Worm (Caenorhabditis elegans) whole organism, L4 larva: Measurements from ENCODE around the gene F11A5.5.
A peak's percentile ranks its signal among the peaks of the same experiment; 100 is the strongest.

Experiments used
- F26F4.8 ChIP-seq: fragments of 200-800 bp; sonication (Bioruptor generic); conservative IDR thresholded peaks from 2 replicates; pipeline ENCODE4 v1.3.6; 2022; ENCODE audit warnings: missing genetic modification characterization, missing compliant biosample characterization
- F44E2.7 ChIP-seq: fragments of 200-800 bp; sonication (Bioruptor generic); IDR thresholded peaks from 2 replicates; pipeline ENCODE4 v2.1.2; 2022; ENCODE audit warnings: missing genetic modification characterization, missing compliant biosample characterization
- F49E8.2 ChIP-seq: sonication (generic microtip); optimal IDR thresholded peaks from 2 replicates; lab custom pipeline; 2016; ENCODE audit warnings: missing compliant biosample characterization, mild to moderate bottlenecking, missing genetic modification characterization, borderline replicate concordance
- T20F7.1 ChIP-seq: fragments of 200-800 bp; sonication (Bioruptor generic); optimal IDR thresholded peaks from 2 replicates; lab custom pipeline; 2018; ENCODE audit warnings: mild to moderate bottlenecking, missing genetic modification characterization, missing compliant biosample characterization
- Y75B8A.6 ChIP-seq: fragments of 200-800 bp; sonication (Bioruptor generic); IDR thresholded peaks from 2 replicates; pipeline ENCODE4 v1.3.6; 2022; ENCODE audit warnings: missing genetic modification reagents, missing genetic modification characterization, missing compliant biosample characterization
- aha-1 ChIP-seq: fragments of 150-350 bp; peaks from one replicate; lab custom pipeline; 2014; ENCODE audit warnings: missing biosample characterization, missing genetic modification characterization
- arid-1 ChIP-seq: fragments of 200-800 bp; sonication (Bioruptor generic); conservative IDR thresholded peaks from 2 replicates; pipeline ENCODE4 v1.3.6; 2022; ENCODE audit warnings: missing genetic modification reagents, missing genetic modification characterization, missing compliant biosample characterization
- ceh-28 ChIP-seq: fragments of 150-350 bp; optimal IDR thresholded peaks from 2 replicates; lab custom pipeline; 2014; ENCODE audit warnings: missing biosample characterization, missing genetic modification reagents, missing genetic modification characterization
- ceh-32 ChIP-seq: sonication (generic microtip); optimal IDR thresholded peaks from 2 replicates; lab custom pipeline; 2016; ENCODE audit warnings: mild to moderate bottlenecking, missing genetic modification characterization, missing compliant biosample characterization; ENCODE audit not compliant: poor library complexity
- daf-16 ChIP-seq, 3 experiments: sonication (generic microtip); optimal IDR thresholded peaks; 2 replicates each; lab custom pipeline; 2016 to 2017; ENCODE audit warnings: missing genetic modification characterization in 3 of 3, missing genetic modification reagents in 3 of 3, mild to moderate bottlenecking in 2 of 3, missing compliant biosample characterization in 2 of 3, missing biosample characterization in 1 of 3, moderate library complexity in 1 of 3
- dmd-8 ChIP-seq: fragments of 200-800 bp; sonication (Bioruptor generic); IDR thresholded peaks from 2 replicates; pipeline ENCODE4 v1.3.6; 2022; ENCODE audit warnings: missing genetic modification characterization, missing compliant biosample characterization
- duxl-1 ChIP-seq: sonication (generic microtip); optimal IDR thresholded peaks from 2 replicates; lab custom pipeline; 2016; ENCODE audit warnings: mild to moderate bottlenecking, missing genetic modification characterization, moderate library complexity, missing compliant biosample characterization; ENCODE audit not compliant: poor library complexity
- egl-27 ChIP-seq: sonication (generic microtip); optimal IDR thresholded peaks from 3 replicates; lab custom pipeline; 2017; ENCODE audit warnings: missing biosample characterization, missing genetic modification reagents, missing genetic modification characterization
- fos-1 ChIP-seq: fragments of 150-350 bp; optimal IDR thresholded peaks from 2 replicates; lab custom pipeline; 2014; ENCODE audit warnings: missing biosample characterization, missing genetic modification characterization
- hlh-11 ChIP-seq: fragments of 200-800 bp; sonication (Bioruptor generic); optimal IDR thresholded peaks from 2 replicates; lab custom pipeline; 2018; ENCODE audit warnings: mild to moderate bottlenecking, missing genetic modification characterization, missing compliant biosample characterization
- lin-38 ChIP-seq: fragments of 200-800 bp; sonication (Bioruptor generic); IDR thresholded peaks from 2 replicates; pipeline ENCODE4 v1.3.6; 2022; ENCODE audit warnings: missing genetic modification reagents, missing genetic modification characterization, missing compliant biosample characterization
- madf-9 ChIP-seq: fragments of 200-800 bp; sonication (Bioruptor generic); conservative IDR thresholded peaks from 2 replicates; pipeline ENCODE4 v1.3.6; 2022; ENCODE audit warnings: missing genetic modification reagents, missing genetic modification characterization, missing compliant biosample characterization
- mdt-29 ChIP-seq: fragments of 200-800 bp; sonication (Bioruptor generic); IDR thresholded peaks from 2 replicates; pipeline ENCODE4 v1.3.6; 2022; ENCODE audit warnings: missing genetic modification reagents, missing genetic modification characterization, missing compliant biosample characterization
- nhr-102 ChIP-seq: sonication (generic microtip); optimal IDR thresholded peaks from 2 replicates; lab custom pipeline; 2016; ENCODE audit warnings: mild to moderate bottlenecking, missing genetic modification characterization, moderate library complexity, missing compliant biosample characterization
- nhr-28 ChIP-seq: fragments of 150-350 bp; optimal IDR thresholded peaks from 2 replicates; lab custom pipeline; 2014; ENCODE audit warnings: missing biosample characterization, missing genetic modification characterization
- nhr-76 ChIP-seq: fragments of 150-350 bp; optimal IDR thresholded peaks from 2 replicates; lab custom pipeline; 2014; ENCODE audit warnings: missing biosample characterization, missing genetic modification characterization
- nhr-77 ChIP-seq: fragments of 150-350 bp; optimal IDR thresholded peaks from 2 replicates; lab custom pipeline; 2014; ENCODE audit warnings: missing biosample characterization, missing genetic modification characterization
- pha-4 ChIP-seq, 2 experiments: fragments of 150-350 bp in 1 of 2; fragments of 200-800 bp in 1 of 2; sonication (Bioruptor generic) in 1 of 2; IDR thresholded peaks in 1 of 2; optimal IDR thresholded peaks in 1 of 2; 2 replicates each; pipeline versions ENCODE4 v1.3.6 to Lab custom; 2014 to 2022; ENCODE audit warnings: missing genetic modification characterization in 2 of 2, missing genetic modification reagents in 2 of 2, missing biosample characterization in 1 of 2, missing compliant biosample characterization in 1 of 2
- pqm-1 ChIP-seq: sonication (generic microtip); optimal IDR thresholded peaks from 2 replicates; lab custom pipeline; 2017; ENCODE audit warnings: missing biosample characterization, missing genetic modification characterization
- rbr-2 ChIP-seq: sonication (generic microtip); optimal IDR thresholded peaks from 2 replicates; lab custom pipeline; 2016; ENCODE audit warnings: missing genotype, missing genetic modification characterization, missing compliant biosample characterization
- skn-1 ChIP-seq: fragments of 150-350 bp; optimal IDR thresholded peaks from 2 replicates; lab custom pipeline; 2014; ENCODE audit warnings: missing biosample characterization, missing genetic modification characterization
- snpc-4 ChIP-seq: fragments of 150-350 bp; optimal IDR thresholded peaks from 2 replicates; lab custom pipeline; 2014; ENCODE audit warnings: missing biosample characterization, missing genetic modification characterization
- spr-3 ChIP-seq: fragments of 200-800 bp; sonication (Bioruptor generic); optimal IDR thresholded peaks from 2 replicates; lab custom pipeline; 2018; ENCODE audit warnings: mild to moderate bottlenecking, missing genetic modification characterization, missing compliant biosample characterization
- tag-97 ChIP-seq: fragments of 200-800 bp; sonication (Bioruptor generic); IDR thresholded peaks from 2 replicates; pipeline ENCODE4 v1.3.6; 2022; ENCODE audit warnings: missing genetic modification characterization, missing compliant biosample characterization
- unc-39 ChIP-seq: sonication (generic microtip); optimal IDR thresholded peaks from 2 replicates; lab custom pipeline; 2017; ENCODE audit warnings: missing biosample characterization, missing genetic modification characterization
- unc-62 ChIP-seq, 3 experiments: fragments of 150-350 bp in 1 of 3; sonication (generic microtip); optimal IDR thresholded peaks in 2 of 3; peaks in 1 of 3; 1 replicate in 1 of 3; 2 replicates in 2 of 3; lab custom pipeline; 2014 to 2017; ENCODE audit warnings: missing biosample characterization in 3 of 3, missing genetic modification characterization in 3 of 3, missing genetic modification reagents in 3 of 3, missing genotype in 1 of 3
- zip-2 ChIP-seq: fragments of 150-350 bp; optimal IDR thresholded peaks from 2 replicates; lab custom pipeline; 2014; ENCODE audit warnings: missing biosample characterization, missing genetic modification characterization
- ztf-7 ChIP-seq: fragments of 150-350 bp; optimal IDR thresholded peaks from 2 replicates; lab custom pipeline; 2014; ENCODE audit warnings: missing biosample characterization, missing genetic modification characterization

F11A5.5 gene

DNA sequence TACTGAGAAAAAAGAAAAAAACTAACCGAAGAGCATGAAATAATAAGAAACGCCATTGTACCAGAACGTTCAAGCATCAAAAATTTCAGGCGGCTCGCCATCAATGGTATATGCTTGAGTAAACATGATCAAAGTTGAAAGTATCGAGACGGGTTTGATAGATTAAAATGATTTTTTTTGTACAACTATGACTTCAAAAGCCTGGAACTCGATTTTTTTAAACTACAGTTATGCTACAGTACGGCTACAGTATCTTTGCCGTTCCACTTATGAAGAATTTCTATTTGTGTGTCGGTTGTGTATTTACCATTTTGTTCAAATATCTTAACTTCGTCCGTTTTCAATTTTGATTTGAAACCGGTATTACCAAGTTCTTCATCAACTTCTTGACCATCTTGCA lies 43.0 kb upstream of the F11A5.5 start, which contains the start of gene str-97:
Gene str-97, minus strand, starts transcription at position 101 of the 400 bp plus-strand sequence.
- TF ChIP-seq mdt-29 (GFP tag; lab: Robert Waterston, UW) (no peak), F49E8.2 (tag; lab: Kevin White, UChicago) (no peak), nhr-102 (tag; lab: Kevin White, UChicago) (no peak), arid-1 (no peak), madf-9 (GFP tag; lab: Robert Waterston, UW) (no peak), duxl-1 (tag; lab: Kevin White, UChicago) (no peak), hlh-11 (tag; lab: Kevin White, UChicago) (no peak), snpc-4 (tag; lab: Kevin White, UChicago) (no peak), unc-62 (GFP tag; optimal IDR thresholded peaks at IDR 0.05 in 1 of 2; lab: Kevin White, UChicago) (peak in 1 of 2 experiments; percentile 62), unc-62 (tag; optimal IDR thresholded peaks at IDR 0.05; lab: Kevin White, UChicago) (no peak)

DNA sequence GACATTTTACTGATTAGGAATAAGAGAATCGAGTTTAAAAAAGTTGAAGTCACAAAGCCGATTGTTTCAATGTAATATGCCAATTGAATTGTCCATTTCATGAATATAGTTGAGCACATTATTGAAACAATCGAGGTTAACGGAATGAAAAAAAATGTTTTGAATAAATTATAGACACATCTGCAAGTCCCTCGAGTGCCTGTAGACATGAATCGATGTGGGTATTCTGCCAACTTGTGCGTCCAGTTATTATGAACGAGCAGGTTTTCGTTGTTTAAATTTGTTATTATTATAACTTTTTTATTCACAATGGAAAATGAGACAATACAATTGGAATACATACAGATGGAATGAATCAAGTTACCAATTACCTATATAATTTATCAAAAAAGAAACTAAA lies 39.7 kb upstream of the F11A5.5 start, which contains the start of gene str-99:
Gene str-99, minus strand, starts transcription at position 101 of the 400 bp plus-strand sequence.
- TF ChIP-seq unc-62 (GFP tag; optimal IDR thresholded peaks at IDR 0.05 in 1 of 2; lab: Kevin White, UChicago) (peak in 1 of 2 experiments; percentile 39), unc-62 (tag; optimal IDR thresholded peaks at IDR 0.05; lab: Kevin White, UChicago) (no peak), unc-39 (tag; lab: Kevin White, UChicago) (no peak)
- TF ChIP-seq, all 104 proteins: peak for 1

DNA sequence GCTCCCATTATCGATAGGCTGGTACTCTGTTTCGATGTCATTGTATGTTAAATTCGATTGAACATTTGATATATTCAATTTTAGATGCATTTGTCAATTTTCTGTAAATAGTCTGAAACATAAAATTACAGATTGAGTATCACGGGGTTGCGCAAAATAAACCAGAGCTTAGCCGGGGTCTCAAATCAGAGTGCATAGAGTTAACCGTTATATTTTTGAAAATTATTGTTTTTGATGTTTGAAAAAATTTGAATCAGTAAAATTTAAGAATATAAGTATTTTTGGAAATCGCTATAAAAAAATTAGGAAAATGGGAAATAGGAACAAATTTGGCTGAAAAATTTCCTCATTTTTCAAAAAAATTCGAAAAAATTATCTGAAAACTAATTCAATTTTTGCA lies 38.5 kb upstream of the F11A5.5 start, which contains the start of gene F10A3.17:
Gene F10A3.17, minus strand, starts transcription at position 101 of the 400 bp plus-strand sequence.
- TF ChIP-seq F26F4.8 (GFP tag; lab: Robert Waterston, UW) (no peak), ceh-28 (tag; lab: Kevin White, UChicago) (no peak), rbr-2 (no peak), spr-3 (GFP tag; lab: Kevin White, UChicago) (no peak), T20F7.1 (GFP tag; lab: Kevin White, UChicago) (no peak), dmd-8 (GFP tag; lab: Robert Waterston, UW) (no peak), skn-1 (tag; lab: Kevin White, UChicago) (no peak), fos-1 (tag; lab: Kevin White, UChicago) (no peak), egl-27 (no peak), Y75B8A.6 (GFP tag; lab: Robert Waterston, UW) (no peak), daf-16 (GFP tag; optimal IDR thresholded peaks at IDR 0.05; lab: Kevin White, UChicago) (no peak), daf-16 (tag; optimal IDR thresholded peaks at IDR 0.05; lab: Kevin White, UChicago) (no peak), tag-97 (no peak), F44E2.7 (GFP tag; lab: Robert Waterston, UW) (no peak)
- TF ChIP-seq, all 104 proteins: peak for 0

DNA sequence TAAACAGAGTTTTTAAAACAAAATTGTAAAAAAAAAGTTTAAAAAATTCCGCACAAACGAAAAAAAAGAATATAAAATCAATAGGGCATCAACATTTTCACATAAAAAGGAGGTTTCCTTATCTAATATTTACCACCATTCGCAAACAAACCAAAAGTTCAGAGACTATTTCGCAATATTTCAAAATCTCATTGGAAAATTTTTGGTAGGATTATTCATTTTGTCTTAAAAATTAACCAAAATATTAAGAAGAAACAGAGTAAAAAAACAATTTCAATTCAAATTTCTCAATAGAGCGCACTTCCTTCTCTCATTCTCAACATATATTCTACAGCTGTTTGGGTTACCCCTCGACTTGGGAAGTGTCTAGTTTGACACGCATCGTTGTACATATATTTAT lies 38.0 kb upstream of the F11A5.5 start:
- TF ChIP-seq daf-16 (GFP tag; optimal IDR thresholded peaks at IDR 0.05; lab: Kevin White, UChicago): no peak
- peak; percentile 73 for TF ChIP-seq daf-16 (tag; optimal IDR thresholded peaks at IDR 0.05; lab: Kevin White, UChicago)
- TF ChIP-seq pha-4 (GFP tag; IDR thresholded peaks at IDR 0.05; lab: Robert Waterston, UW): no peak
- peak; percentile 19 for TF ChIP-seq pha-4 (tag; optimal IDR thresholded peaks at IDR 0.05; lab: Kevin White, UChicago)
- TF ChIP-seq aha-1 (tag; lab: Kevin White, UChicago): peak; percentile 46
- TF ChIP-seq lin-38: no peak
- TF ChIP-seq nhr-76 (tag; lab: Kevin White, UChicago): no peak
- peak; percentile 47 for TF ChIP-seq nhr-77
- TF ChIP-seq arid-1: no peak
- peak; percentile 37 for TF ChIP-seq nhr-28 (tag; lab: Kevin White, UChicago)
- peak; percentile 30 for TF ChIP-seq ztf-7 (tag; lab: Kevin White, UChicago)
- TF ChIP-seq dmd-8 (GFP tag; lab: Robert Waterston, UW): no peak
- no peak for TF ChIP-seq ceh-32 (tag; lab: Kevin White, UChicago)
- peak; percentile 90 for TF ChIP-seq zip-2 (tag; lab: Kevin White, UChicago)
- TF ChIP-seq pqm-1: peak; percentile 22
